Worm (Caenorhabditis elegans) whole organism, L1 larva: ENCODE measurements around the gene his-70.

ENCODE experiments used
- isw-1 ChIP-seq: fragments of 200-800 bp; sonication (Bioruptor generic); IDR thresholded peaks from 2 replicates; pipeline ENCODE4 v1.3.6; 2022; ENCODE audit warnings: missing genetic modification characterization, missing compliant biosample characterization
- lin-15B ChIP-seq: fragments of 150-350 bp; sonication (generic microtip); optimal IDR thresholded peaks from 3 replicates; lab custom pipeline; 2014; ENCODE audit warnings: missing biosample characterization, missing genetic modification characterization
- nhr-11 ChIP-seq: fragments of 150-350 bp; optimal IDR thresholded peaks from 2 replicates; lab custom pipeline; 2014; ENCODE audit warnings: missing biosample characterization, missing genetic modification characterization
- nhr-28 ChIP-seq: fragments of 150-350 bp; optimal IDR thresholded peaks from 2 replicates; lab custom pipeline; 2014; ENCODE audit warnings: missing biosample characterization, missing genetic modification characterization
- nhr-76 ChIP-seq: sonication (generic microtip); optimal IDR thresholded peaks from 2 replicates; lab custom pipeline; 2017; ENCODE audit warnings: missing biosample characterization, missing genetic modification characterization
- skn-1 ChIP-seq: fragments of 150-350 bp; optimal IDR thresholded peaks from 2 replicates; lab custom pipeline; 2014; ENCODE audit warnings: missing biosample characterization, missing genetic modification characterization
- unc-130 ChIP-seq: fragments of 150-350 bp; optimal IDR thresholded peaks from 2 replicates; lab custom pipeline; 2017; ENCODE audit warnings: missing biosample characterization, missing genetic modification characterization, inconsistent platforms
- zag-1 ChIP-seq: fragments of 150-350 bp; optimal IDR thresholded peaks from 2 replicates; lab custom pipeline; 2014; ENCODE audit warnings: missing biosample characterization, missing genetic modification characterization

ce11 chrIII:4106611-4107010 is 46.7 kb upstream of the his-70 start:
- TF ChIP-seq unc-130 (tag; lab: Kevin White, UChicago) (no peak), isw-1 (no peak), skn-1 (tag; lab: Kevin White, UChicago) (no peak), lin-15B (no peak), nhr-11 (tag; lab: Kevin White, UChicago) (no peak), zag-1 (no peak), nhr-76 (tag; lab: Kevin White, UChicago) (no peak), nhr-28 (tag; lab: Kevin White, UChicago) (no peak)
